Worm (Caenorhabditis elegans) whole organism, late embryonic: ENCODE data around the gene ceh-92.

Experiments used
- C08G9.2 ChIP-seq: sonication (generic microtip); optimal IDR thresholded peaks from 2 replicates; lab custom pipeline; 2016; ENCODE audit warnings: mild to moderate bottlenecking, missing genetic modification characterization, moderate library complexity, missing compliant biosample characterization
- C38D4.7 ChIP-seq: fragments of 200-800 bp; sonication (Bioruptor generic); optimal IDR thresholded peaks from 2 replicates; lab custom pipeline; 2018; ENCODE audit warnings: mild to moderate bottlenecking, missing genetic modification characterization, moderate library complexity, missing compliant biosample characterization
- F13H6.1 ChIP-seq: sonication (generic microtip); optimal IDR thresholded peaks from 2 replicates; lab custom pipeline; 2016; ENCODE audit warnings: missing genetic modification characterization, missing compliant biosample characterization
- K02D7.2 ChIP-seq: sonication (generic microtip); optimal IDR thresholded peaks from 2 replicates; lab custom pipeline; 2017; ENCODE audit warnings: mild to moderate bottlenecking, missing genetic modification characterization, missing compliant biosample characterization
- K09A11.1 ChIP-seq: sonication (generic microtip); optimal IDR thresholded peaks from 2 replicates; lab custom pipeline; 2017; ENCODE audit warnings: antibody characterized with exemption, mild to moderate bottlenecking, missing genetic modification characterization, missing compliant biosample characterization; ENCODE audit not compliant: insufficient read depth
- T23F11.4 ChIP-seq: fragments of 200-800 bp; sonication (Bioruptor generic); optimal IDR thresholded peaks from 2 replicates; lab custom pipeline; 2018; ENCODE audit warnings: mild to moderate bottlenecking, missing genetic modification characterization, missing compliant biosample characterization
- ahr-1 ChIP-seq: sonication (generic microtip); optimal IDR thresholded peaks from 2 replicates; lab custom pipeline; 2016; ENCODE audit warnings: missing genetic modification characterization, missing compliant biosample characterization
- ama-1 ChIP-seq: fragments of 150-350 bp; optimal IDR thresholded peaks from 2 replicates; lab custom pipeline; 2014
- ceh-2 ChIP-seq: sonication (generic microtip); optimal IDR thresholded peaks from 2 replicates; lab custom pipeline; 2016; ENCODE audit warnings: missing genotype, missing genetic modification characterization, missing compliant biosample characterization
- ceh-22 ChIP-seq: sonication (generic microtip); optimal IDR thresholded peaks from 2 replicates; lab custom pipeline; 2017; ENCODE audit warnings: missing biosample characterization, missing genetic modification characterization
- ceh-24 ChIP-seq: sonication (generic microtip); optimal IDR thresholded peaks from 2 replicates; lab custom pipeline; 2016; ENCODE audit warnings: mild to moderate bottlenecking, missing genetic modification characterization, missing compliant biosample characterization
- ceh-30 ChIP-seq: fragments of 150-350 bp; optimal IDR thresholded peaks from 2 replicates; lab custom pipeline; 2014; ENCODE audit warnings: missing biosample characterization, missing genetic modification characterization
- ceh-31 ChIP-seq: sonication (generic microtip); optimal IDR thresholded peaks from 2 replicates; lab custom pipeline; 2016; ENCODE audit warnings: missing genetic modification characterization, missing compliant biosample characterization
- ceh-34 ChIP-seq: sonication (generic microtip); optimal IDR thresholded peaks from 2 replicates; lab custom pipeline; 2016; ENCODE audit warnings: mild to moderate bottlenecking, missing genetic modification characterization, missing compliant biosample characterization
- ceh-48 ChIP-seq: sonication (generic microtip); optimal IDR thresholded peaks from 2 replicates; lab custom pipeline; 2016; ENCODE audit warnings: missing genetic modification characterization, inconsistent platforms, missing compliant biosample characterization
- che-1 ChIP-seq: sonication (generic microtip); optimal IDR thresholded peaks from 2 replicates; lab custom pipeline; 2016; ENCODE audit warnings: mild to moderate bottlenecking, missing genetic modification characterization, missing compliant biosample characterization
- dve-1 ChIP-seq: sonication (generic microtip); optimal IDR thresholded peaks from 2 replicates; lab custom pipeline; 2017; ENCODE audit warnings: antibody characterized with exemption, mild to moderate bottlenecking, missing genetic modification characterization, missing compliant biosample characterization
- elt-4 ChIP-seq: sonication (generic microtip); optimal IDR thresholded peaks from 2 replicates; lab custom pipeline; 2016; ENCODE audit warnings: missing genetic modification characterization, missing compliant biosample characterization
- fkh-10 ChIP-seq: fragments of 150-350 bp; optimal IDR thresholded peaks from 2 replicates; lab custom pipeline; 2014; ENCODE audit warnings: missing biosample characterization, missing genetic modification reagents, missing genetic modification characterization
- fkh-6 ChIP-seq: sonication (generic microtip); optimal IDR thresholded peaks from 2 replicates; lab custom pipeline; 2016; ENCODE audit warnings: missing genetic modification characterization, missing compliant biosample characterization
- hlh-15 ChIP-seq: sonication (generic microtip); optimal IDR thresholded peaks from 2 replicates; lab custom pipeline; 2016; ENCODE audit warnings: missing genetic modification characterization, missing compliant biosample characterization
- hlh-8 ChIP-seq: sonication (generic microtip); optimal IDR thresholded peaks from 2 replicates; lab custom pipeline; 2016; ENCODE audit warnings: missing genotype, missing genetic modification characterization, missing compliant biosample characterization
- lim-6 ChIP-seq: sonication (generic microtip); optimal IDR thresholded peaks from 2 replicates; lab custom pipeline; 2016; ENCODE audit warnings: missing genetic modification characterization, missing compliant biosample characterization
- mec-3 ChIP-seq: sonication (generic microtip); optimal IDR thresholded peaks from 2 replicates; lab custom pipeline; 2016; ENCODE audit warnings: borderline replicate concordance, missing genetic modification characterization, missing compliant biosample characterization
- odd-2 ChIP-seq: sonication (generic microtip); optimal IDR thresholded peaks from 2 replicates; lab custom pipeline; 2017; ENCODE audit warnings: antibody characterized with exemption, mild to moderate bottlenecking, missing genetic modification characterization, missing compliant biosample characterization
- pag-3 ChIP-seq: sonication (generic microtip); optimal IDR thresholded peaks from 2 replicates; lab custom pipeline; 2016; ENCODE audit warnings: missing compliant biosample characterization, missing genetic modification characterization, borderline replicate concordance
- pha-4 ChIP-seq: fragments of 150-350 bp; optimal IDR thresholded peaks from 2 replicates; lab custom pipeline; 2018; ENCODE audit warnings: missing biosample characterization, missing genetic modification reagents, missing genetic modification characterization
- pqm-1 ChIP-seq: sonication (generic microtip); optimal IDR thresholded peaks from 2 replicates; lab custom pipeline; 2016; ENCODE audit warnings: missing genetic modification characterization, missing compliant biosample characterization
- pros-1 ChIP-seq: fragments of 150-350 bp; optimal IDR thresholded peaks from 2 replicates; lab custom pipeline; 2014; ENCODE audit warnings: missing biosample characterization, missing genetic modification reagents, missing genetic modification characterization
- sdc-2 ChIP-seq: sonication (generic microtip); optimal IDR thresholded peaks from 2 replicates; lab custom pipeline; 2016; ENCODE audit warnings: missing genotype, missing genetic modification characterization, missing compliant biosample characterization
- sox-4 ChIP-seq: sonication (generic microtip); optimal IDR thresholded peaks from 2 replicates; lab custom pipeline; 2017; ENCODE audit warnings: mild to moderate bottlenecking, missing genetic modification characterization, inconsistent platforms, missing compliant biosample characterization
- syd-9 ChIP-seq: sonication (generic microtip); optimal IDR thresholded peaks from 2 replicates; lab custom pipeline; 2016; ENCODE audit warnings: mild to moderate bottlenecking, missing genetic modification characterization, moderate library complexity, missing compliant biosample characterization
- tbx-7 ChIP-seq: sonication (generic microtip); optimal IDR thresholded peaks from 2 replicates; lab custom pipeline; 2016; ENCODE audit warnings: missing genotype, missing genetic modification characterization, missing compliant biosample characterization
- ttx-3 ChIP-seq: sonication (generic microtip); optimal IDR thresholded peaks from 2 replicates; lab custom pipeline; 2016; ENCODE audit warnings: missing genetic modification reagents, missing genetic modification characterization, missing compliant biosample characterization
- unc-3 ChIP-seq, 2 experiments: fragments of 200-800 bp in 1 of 2; sonication (Bioruptor generic) in 1 of 2; sonication (generic microtip) in 1 of 2; conservative IDR thresholded peaks in 1 of 2; optimal IDR thresholded peaks in 1 of 2; 2 replicates each; pipeline versions ENCODE4 v1.3.6 to Lab custom; 2016 to 2022; ENCODE audit warnings: missing compliant biosample characterization in 2 of 2, missing genetic modification characterization in 2 of 2, missing genetic modification reagents in 1 of 2
- unc-42 ChIP-seq: sonication (generic microtip); optimal IDR thresholded peaks from 2 replicates; lab custom pipeline; 2016; ENCODE audit warnings: missing genotype, missing genetic modification characterization, missing compliant biosample characterization
- zip-5 ChIP-seq: sonication (generic microtip); optimal IDR thresholded peaks from 2 replicates; lab custom pipeline; 2016; ENCODE audit warnings: missing genetic modification characterization, missing compliant biosample characterization

The ceh-92 gene

DNA sequence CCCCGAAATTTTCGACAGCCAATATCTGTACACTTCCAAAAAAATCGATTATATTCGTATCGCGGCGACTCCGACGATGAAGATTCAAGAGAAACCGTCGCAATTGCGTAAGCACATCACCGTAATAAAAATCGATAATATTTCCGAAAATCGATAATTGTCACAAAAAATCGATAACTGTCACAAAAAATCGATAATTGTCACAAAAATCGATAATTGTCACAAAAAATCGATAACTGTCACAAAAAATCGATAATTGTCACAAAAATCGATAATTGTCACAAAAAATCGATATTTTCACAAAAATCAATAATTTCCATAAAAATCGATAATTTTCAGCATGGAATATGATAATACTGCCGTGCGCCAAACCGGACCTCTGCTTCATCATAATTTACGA lies 32.9 kb downstream of the ceh-92 start:
- peak; percentile 73 for TF ChIP-seq ceh-48 (tag; lab: Kevin White, UChicago)

ce11 chrIII:11614874-11615273 lies 33.5 kb downstream of the ceh-92 start:
- TF ChIP-seq ceh-48 (tag; lab: Kevin White, UChicago) (peak; percentile 97), hlh-8 (no peak), syd-9 (tag; lab: Kevin White, UChicago) (no peak)

ce11 chrIII:11615802-11616201 lies 34.4 kb downstream of the ceh-92 start:
- TF ChIP-seq dve-1 (tag; lab: Kevin White, UChicago) (no peak), ceh-22 (tag; lab: Kevin White, UChicago) (no peak), ceh-2 (tag; lab: Kevin White, UChicago) (no peak), odd-2 (tag; lab: Kevin White, UChicago) (no peak), pag-3 (tag; lab: Kevin White, UChicago) (no peak), sox-4 (tag; lab: Kevin White, UChicago) (no peak), fkh-6 (tag; lab: Kevin White, UChicago) (no peak), ama-1 (lab: Kevin White, UChicago) (no peak), ttx-3 (tag; lab: Kevin White, UChicago) (no peak), C38D4.7 (no peak), ahr-1 (tag; lab: Kevin White, UChicago) (no peak), pros-1 (tag; lab: Kevin White, UChicago) (no peak), F13H6.1 (tag; lab: Kevin White, UChicago) (no peak), mec-3 (tag; lab: Kevin White, UChicago) (no peak)

DNA sequence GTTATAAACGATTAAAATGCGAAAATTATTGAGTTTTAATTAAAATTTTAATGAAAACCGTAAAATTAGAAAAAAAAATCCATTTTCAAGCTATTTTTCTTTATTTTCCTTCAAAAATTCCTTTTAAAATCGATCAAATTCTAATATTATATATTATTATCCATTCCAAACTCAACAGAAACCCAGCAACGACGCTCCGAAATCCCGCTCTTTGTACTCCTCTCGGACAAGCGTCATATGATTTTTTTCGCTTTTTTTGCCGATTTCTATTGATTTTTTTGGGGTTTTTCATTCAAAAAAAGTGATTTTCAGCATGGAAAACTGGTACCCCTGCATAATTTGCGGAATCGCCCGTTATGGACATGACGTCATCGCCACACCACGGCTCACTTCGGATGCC lies 35.0 kb downstream of the ceh-92 start, which contains the start of gene ceh-91:
Gene ceh-91 (plus strand): TSS at position 301 of the 400 bp plus-strand sequence.
- TF ChIP-seq fkh-10 (GFP tag; lab: Kevin White, UChicago): no peak
- no peak for TF ChIP-seq syd-9 (tag; lab: Kevin White, UChicago)
- TF ChIP-seq zip-5: no peak
- TF ChIP-seq hlh-15 (tag; lab: Kevin White, UChicago): no peak
- TF ChIP-seq K09A11.1 (tag; lab: Kevin White, UChicago): no peak
- no peak for TF ChIP-seq ceh-31 (tag; lab: Kevin White, UChicago)
- TF ChIP-seq ahr-1 (tag; lab: Kevin White, UChicago): no peak
- no peak for TF ChIP-seq K02D7.2 (tag; lab: Kevin White, UChicago)
- TF ChIP-seq, all 69 proteins: peak for 0

- TF ChIP-seq unc-3 (GFP tag; conservative IDR thresholded peaks at IDR 0.05; lab: Robert Waterston, UW): no peak
- no peak for TF ChIP-seq unc-3 (tag; optimal IDR thresholded peaks at IDR 0.05; lab: Kevin White, UChicago)
- TF ChIP-seq ceh-34 (tag; lab: Kevin White, UChicago): no peak
- no peak for TF ChIP-seq pqm-1 (tag; lab: Kevin White, UChicago)
- TF ChIP-seq K02D7.2 (tag; lab: Kevin White, UChicago): no peak
- no peak for TF ChIP-seq pros-1 (tag; lab: Kevin White, UChicago)
- no peak for TF ChIP-seq tbx-7 (tag; lab: Kevin White, UChicago)
- no peak for TF ChIP-seq hlh-8
- TF ChIP-seq sdc-2: no peak
- TF ChIP-seq zip-5: no peak
- TF ChIP-seq C08G9.2 (tag; lab: Kevin White, UChicago): no peak
- TF ChIP-seq ceh-2 (tag; lab: Kevin White, UChicago): no peak
- no peak for TF ChIP-seq ceh-24 (tag; lab: Kevin White, UChicago)
- no peak for TF ChIP-seq unc-42 (tag; lab: Kevin White, UChicago)
- no peak for TF ChIP-seq T23F11.4 (GFP tag; lab: Kevin White, UChicago)
- TF ChIP-seq lim-6: no peak
- no peak for TF ChIP-seq pha-4 (tag; lab: Kevin White, UChicago)
- no peak for TF ChIP-seq elt-4 (tag; lab: Kevin White, UChicago)
- no peak for TF ChIP-seq che-1 (tag; lab: Kevin White, UChicago)
- no peak for TF ChIP-seq ttx-3 (tag; lab: Kevin White, UChicago)
- no peak for TF ChIP-seq ceh-30 (tag; lab: Kevin White, UChicago)
Measured at ce11 chrIII:11624838-11625292, 43.5 kb downstream of the ceh-92 start, which contains the start of gene gly-8. Gene gly-8 (plus strand): TSS chrIII:11625242.
